Worm (Caenorhabditis elegans): Measurements from ENCODE around the gene snx-14.

The snx-14 gene

DNA sequence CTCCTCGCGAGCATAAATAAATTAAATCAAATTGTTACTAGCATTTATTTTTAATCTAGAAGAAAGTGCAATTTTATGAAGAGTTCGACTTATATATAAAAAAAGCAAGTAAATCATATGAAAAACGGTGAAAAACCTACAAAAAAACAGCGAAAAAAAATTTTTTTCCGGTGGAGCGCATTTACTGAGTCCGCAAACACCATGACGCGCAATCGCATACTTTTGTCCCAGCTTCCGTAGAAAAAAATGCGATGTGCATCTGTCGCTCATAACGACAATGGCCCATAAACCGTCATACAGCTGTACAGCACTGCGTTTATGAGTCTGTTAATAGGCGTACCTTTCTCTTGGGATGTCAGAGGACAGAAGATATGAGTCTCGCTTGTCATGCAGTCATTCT is 53.8 kb downstream of the snx-14 start:
- peak; percentile 26 for TF ChIP-seq lin-40 (tag; optimal IDR thresholded peaks at IDR 0.05)
- no peak for TF ChIP-seq ets-4 (GFP tag; optimal IDR thresholded peaks at IDR 0.05)
- TF ChIP-seq attf-5 (GFP tag; optimal IDR thresholded peaks at IDR 0.05): peak; percentile 20
- no peak for TF ChIP-seq zfh-2 (GFP tag; conservative IDR thresholded peaks at IDR 0.05)
- no peak for TF ChIP-seq snpc-4 (GFP tag; optimal IDR thresholded peaks at IDR 0.05)
- peak in 1 of 4 experiments; percentile 23 for TF ChIP-seq snpc-4 (tag; optimal IDR thresholded peaks at IDR 0.05)
- TF ChIP-seq mcd-1 (GFP tag; IDR thresholded peaks at IDR 0.05): peak; percentile 93
- no peak for TF ChIP-seq Y67H2A.10 (GFP tag; conservative IDR thresholded peaks at IDR 0.05)
- no peak for TF ChIP-seq Y53G8AR.9 (GFP tag; conservative IDR thresholded peaks at IDR 0.05)
- no peak for TF ChIP-seq egrh-3 (GFP tag; IDR thresholded peaks at IDR 0.05)
- no peak for TF ChIP-seq nhr-90 (tag; optimal IDR thresholded peaks at IDR 0.05)
- no peak for TF ChIP-seq ceh-79 (tag; optimal IDR thresholded peaks at IDR 0.05)
